Worm (Caenorhabditis elegans): ENCODE measurements around the gene F37A8.2.

- TF ChIP-seq lsy-2 (tag; optimal IDR thresholded peaks at IDR 0.05) (no peak), lin-32 (GFP tag; optimal IDR thresholded peaks at IDR 0.05) (no peak), drap-1 (GFP tag; optimal IDR thresholded peaks at IDR 0.05) (no peak), ces-1 (GFP tag; optimal IDR thresholded peaks at IDR 0.05) (no peak), nhr-12 (tag; optimal IDR thresholded peaks at IDR 0.05) (no peak), elt-3 (tag; optimal IDR thresholded peaks at IDR 0.05) (no peak), nhr-76 (tag; optimal IDR thresholded peaks at IDR 0.05) (no peak), lin-13 (tag; optimal IDR thresholded peaks at IDR 0.05) (no peak), pha-4 (tag; optimal IDR thresholded peaks at IDR 0.05) (no peak), nhr-237 (tag; optimal IDR thresholded peaks at IDR 0.05) (no peak), blmp-1 (tag; optimal IDR thresholded peaks at IDR 0.05) (no peak)
Observed at ce11 chrIII:3883146-3883545, 48.2 kb downstream of the F37A8.2 start.

Data from whole organism, mixed stage, embryonic.